Worm (Caenorhabditis elegans): ENCODE data around the gene glb-25.

Gene glb-25

DNA sequence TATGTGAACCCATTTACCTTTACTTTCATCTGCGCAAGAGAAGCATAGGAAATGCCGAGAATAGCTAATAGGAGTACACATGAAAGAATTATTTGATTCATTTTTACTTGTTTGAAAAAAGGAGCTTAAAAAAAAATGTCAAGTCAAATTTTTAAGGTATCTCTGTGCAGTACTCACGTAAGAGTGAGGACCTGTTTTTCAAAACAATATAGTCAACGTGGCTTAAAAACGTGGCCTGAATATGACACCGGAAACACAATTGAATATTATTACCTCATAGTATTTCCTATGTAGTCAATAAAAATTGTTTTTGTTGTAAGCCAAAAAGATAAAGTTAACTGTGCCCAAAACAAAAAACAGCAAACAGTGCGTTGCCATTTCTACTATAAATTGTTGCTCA is 18.0 kb upstream of the glb-25 start, which contains the start of gene Y32G9A.12 (continued):
- TF ChIP-seq mes-2 (tag; optimal IDR thresholded peaks at IDR 0.05; ENCODE audit: poor library complexity, severe bottlenecking) (no peak), D1046.2 (GFP tag; IDR thresholded peaks at IDR 0.05) (no peak), F49E8.2 (tag; optimal IDR thresholded peaks at IDR 0.05; ENCODE audit: borderline replicate concordance) (no peak), aly-2 (tag; optimal IDR thresholded peaks at IDR 0.05) (no peak), daf-8 (GFP tag; IDR thresholded peaks at IDR 0.05) (no peak)

ce11 chrV:1921321-1921720 is 16.7 kb upstream of the glb-25 start, which contains the start of gene gst-37:
Gene gst-37, plus strand, starts transcription at chrV:1921621.
- TF ChIP-seq nhr-76 (tag; optimal IDR thresholded peaks at IDR 0.05) (no peak), madf-5 (GFP tag; IDR thresholded peaks at IDR 0.05) (no peak), nhr-111 (GFP tag; optimal IDR thresholded peaks at IDR 0.05) (no peak), cey-2 (tag; optimal IDR thresholded peaks at IDR 0.05; ENCODE audit: borderline replicate concordance, insufficient read depth) (no peak), D1046.2 (GFP tag; IDR thresholded peaks at IDR 0.05) (no peak), ztf-11 (tag; optimal IDR thresholded peaks at IDR 0.05) (no peak), Y48G9A.11 (GFP tag; IDR thresholded peaks at IDR 0.05) (no peak), nhr-6 (tag; optimal IDR thresholded peaks at IDR 0.05) (no peak), lsy-2 (tag; optimal IDR thresholded peaks at IDR 0.05) (no peak), tra-1 (GFP tag; IDR thresholded peaks at IDR 0.05) (no peak), ceh-20 (GFP tag; IDR thresholded peaks at IDR 0.05) (no peak), lir-3 (tag; optimal IDR thresholded peaks at IDR 0.05) (no peak), mes-2 (tag; optimal IDR thresholded peaks at IDR 0.05; ENCODE audit: poor library complexity, severe bottlenecking) (no peak), lin-39 (tag; optimal IDR thresholded peaks at IDR 0.05) (no peak), tag-97 (GFP tag; IDR thresholded peaks at IDR 0.05) (no peak), hlh-30 (tag; optimal IDR thresholded peaks at IDR 0.05; ENCODE audit: insufficient read depth) (no peak), zip-2 (tag; optimal IDR thresholded peaks at IDR 0.05) (no peak)

- no peak for TF ChIP-seq unc-130 (GFP tag; optimal IDR thresholded peaks at IDR 0.05)
- no peak for TF ChIP-seq R02D3.7 (tag; optimal IDR thresholded peaks at IDR 0.05)
- TF ChIP-seq nhr-237 (tag; optimal IDR thresholded peaks at IDR 0.05): no peak
- TF ChIP-seq lsy-2 (tag; optimal IDR thresholded peaks at IDR 0.05): no peak
- no peak for TF ChIP-seq ceh-62 (tag; optimal IDR thresholded peaks at IDR 0.05)
- no peak for TF ChIP-seq nhr-10 (tag; optimal IDR thresholded peaks at IDR 0.05)
These were observed 12.6 kb upstream of the glb-25 start, which contains the start of gene T06A1.1 for ce11 chrV:1925487-1925886. Gene T06A1.1, minus strand, starts transcription at chrV:1925587.

ce11 chrV:1927015-1927414 is 11.0 kb upstream of the glb-25 start, which contains the start of gene T06A1.5:
Gene T06A1.5, plus strand, starts transcription at chrV:1927223.
- no peak for TF ChIP-seq ztf-11 (tag; optimal IDR thresholded peaks at IDR 0.05)
- TF ChIP-seq mxl-3 (GFP tag; optimal IDR thresholded peaks at IDR 0.05): peak; percentile 1
- TF ChIP-seq R02D3.7 (tag; optimal IDR thresholded peaks at IDR 0.05): no peak
- peak; percentile 61; the same call in 1 of the 2 replicates for TF ChIP-seq dmd-6 (GFP tag; IDR thresholded peaks at IDR 0.05)
- no peak for TF ChIP-seq cey-2 (tag; optimal IDR thresholded peaks at IDR 0.05; ENCODE audit: borderline replicate concordance, insufficient read depth)
- no peak for TF ChIP-seq spr-3 (GFP tag; optimal IDR thresholded peaks at IDR 0.05)
- TF ChIP-seq nhr-48 (tag; optimal IDR thresholded peaks at IDR 0.05): no peak
- TF ChIP-seq skn-1 (tag; optimal IDR thresholded peaks at IDR 0.05): no peak
- no peak for TF ChIP-seq lin-13 (GFP tag; optimal IDR thresholded peaks at IDR 0.05)
- TF ChIP-seq unc-62 (GFP tag; optimal IDR thresholded peaks at IDR 0.05 in 1 of 2): peak in 1 of 2 experiments; percentile 22
- TF ChIP-seq unc-62 (tag; optimal IDR thresholded peaks at IDR 0.05): no peak
- TF ChIP-seq nhr-28 (tag; optimal IDR thresholded peaks at IDR 0.05): peak; percentile 86
- no peak for TF ChIP-seq Y48G9A.11 (GFP tag; IDR thresholded peaks at IDR 0.05)
- TF ChIP-seq snpc-4 (tag; optimal IDR thresholded peaks at IDR 0.05): no peak
- no peak for TF ChIP-seq nhr-10 (tag; optimal IDR thresholded peaks at IDR 0.05)
- peak; percentile 66 for TF ChIP-seq dve-1 (tag; optimal IDR thresholded peaks at IDR 0.05; ENCODE audit: insufficient read depth)
- no peak for TF ChIP-seq aly-2 (tag; optimal IDR thresholded peaks at IDR 0.05)
- TF ChIP-seq pqm-1 (tag; optimal IDR thresholded peaks at IDR 0.05): peak; percentile 90
- peak; percentile 49 for TF ChIP-seq hlh-11 (tag; optimal IDR thresholded peaks at IDR 0.05)
- TF ChIP-seq php-3 (GFP tag; IDR thresholded peaks at IDR 0.05): no peak
- TF ChIP-seq ctbp-1 (GFP tag; IDR thresholded peaks at IDR 0.05): no peak
- no peak for TF ChIP-seq unc-39 (tag; optimal IDR thresholded peaks at IDR 0.05)
- TF ChIP-seq jun-1 (tag; optimal IDR thresholded peaks at IDR 0.05): no peak
- TF ChIP-seq ZK337.2 (GFP tag; IDR thresholded peaks at IDR 0.05): no peak
- TF ChIP-seq tra-1 (GFP tag; IDR thresholded peaks at IDR 0.05): no peak
- TF ChIP-seq unc-130 (GFP tag; optimal IDR thresholded peaks at IDR 0.05): no peak
- TF ChIP-seq ceh-20 (GFP tag; IDR thresholded peaks at IDR 0.05): no peak
- TF ChIP-seq nhr-102 (tag; optimal IDR thresholded peaks at IDR 0.05): no peak
- TF ChIP-seq daf-16 (GFP tag; optimal IDR thresholded peaks at IDR 0.05): no peak
- peak; percentile 51 for TF ChIP-seq daf-16 (tag; optimal IDR thresholded peaks at IDR 0.05)
